Worm (Caenorhabditis elegans): ENCODE data around the gene F13E6.2.

- TF ChIP-seq unc-62 (GFP tag; optimal IDR thresholded peaks at IDR 0.05) = no peak
- no peak for TF ChIP-seq ama-1 (optimal IDR thresholded peaks at IDR 0.05)
- no peak for TF ChIP-seq skn-1 (tag; optimal IDR thresholded peaks at IDR 0.05)
- TF ChIP-seq crh-2 (tag; optimal IDR thresholded peaks at IDR 0.05) = no peak
- TF ChIP-seq ceh-82 (tag; optimal IDR thresholded peaks at IDR 0.05) = no peak
- no peak for TF ChIP-seq nhr-77 (tag; optimal IDR thresholded peaks at IDR 0.05)
- no peak for TF ChIP-seq R02D3.7 (tag; optimal IDR thresholded peaks at IDR 0.05)
- no peak for TF ChIP-seq unc-39 (tag; optimal IDR thresholded peaks at IDR 0.05)
Observed at ce11 chrX:10692057-10692456, 18.0 kb upstream of the F13E6.2 start.
